Fruit fly (Drosophila melanogaster) whole organism, embryonic: Measurements from ENCODE around the gene Cp7Fa.

Experiments used
- Aef1 ChIP-seq: fragments of 200-800 bp; sonication (Bioruptor generic); IDR thresholded peaks from 3 replicates; pipeline ENCODE4 v1.3.6; 2022; ENCODE audit warnings: missing biosample characterization, missing genetic modification characterization
- CG15269 ChIP-seq: fragments of 200-800 bp; sonication (Bioruptor generic); optimal IDR thresholded peaks from 2 replicates; lab custom pipeline; 2018; ENCODE audit warnings: missing biosample characterization, mild to moderate bottlenecking, missing genetic modification characterization, moderate library complexity
- CG1529 ChIP-seq: fragments of 200-800 bp; sonication (Bioruptor generic); optimal IDR thresholded peaks from 3 replicates; lab custom pipeline; 2018; ENCODE audit warnings: missing biosample characterization, missing genetic modification characterization
- CG17361 ChIP-seq: fragments of 200-800 bp; sonication (Bioruptor generic); IDR thresholded peaks from 3 replicates; pipeline ENCODE4 v1.3.6; 2022; ENCODE audit warnings: missing biosample characterization, missing genetic modification characterization
- CG8944 ChIP-seq: fragments of 200-800 bp; sonication (Bioruptor generic); optimal IDR thresholded peaks from 3 replicates; lab custom pipeline; 2016; ENCODE audit warnings: missing biosample characterization, missing genetic modification characterization
- Dad ChIP-seq: fragments of 200-800 bp; sonication (Bioruptor generic); optimal IDR thresholded peaks from 3 replicates; lab custom pipeline; 2016; ENCODE audit warnings: missing biosample characterization, missing genetic modification characterization
- Mad ChIP-seq: fragments of 200-800 bp; sonication (Bioruptor generic); optimal IDR thresholded peaks from 2 replicates; lab custom pipeline; 2016; ENCODE audit warnings: missing biosample characterization, missing genetic modification characterization
- al ChIP-seq: fragments of 200-800 bp; sonication (Bioruptor generic); IDR thresholded peaks from 2 replicates; pipeline ENCODE4 v1.3.6; 2022; ENCODE audit warnings: missing biosample characterization, missing genetic modification characterization
- bab2 ChIP-seq: fragments of 200-800 bp; sonication (Bioruptor generic); optimal IDR thresholded peaks from 2 replicates; lab custom pipeline; 2016; ENCODE audit warnings: missing biosample characterization, missing genetic modification characterization
- chn ChIP-seq: fragments of 200-800 bp; sonication (Bioruptor generic); optimal IDR thresholded peaks from 2 replicates; lab custom pipeline; 2016; ENCODE audit warnings: missing biosample characterization, missing genetic modification characterization
- ssp ChIP-seq: fragments of 200-800 bp; sonication (Bioruptor generic); IDR thresholded peaks from 2 replicates; pipeline ENCODE4 v1.3.6; 2022; ENCODE audit warnings: missing biosample characterization, missing genetic modification characterization
- wdn ChIP-seq: fragments of 200-800 bp; sonication (Bioruptor generic); IDR thresholded peaks from 2 replicates; pipeline ENCODE4 v1.3.6; 2022; ENCODE audit warnings: missing biosample characterization, missing genetic modification characterization

- TF ChIP-seq al = no peak
- no peak for TF ChIP-seq bab2 (GFP tag; lab: Kevin White, UChicago)
- no peak for TF ChIP-seq CG17361
- no peak for TF ChIP-seq CG8944 (GFP tag; lab: Kevin White, UChicago)
- no peak for TF ChIP-seq CG1529 (GFP tag; lab: Kevin White, UChicago)
- TF ChIP-seq CG15269 (tag; lab: Kevin White, UChicago) = no peak
- TF ChIP-seq ssp (GFP tag; lab: Robert Waterston, UW) = no peak
- TF ChIP-seq Dad (GFP tag; lab: Kevin White, UChicago) = no peak
- no peak for TF ChIP-seq Aef1 (GFP tag; lab: Robert Waterston, UW)
- TF ChIP-seq chn (GFP tag; lab: Kevin White, UChicago) = no peak
- no peak for TF ChIP-seq Mad (GFP tag; lab: Kevin White, UChicago)
- no peak for TF ChIP-seq wdn (GFP tag; lab: Robert Waterston, UW)
These were observed 50.8 kb downstream of the Cp7Fa start for dm6 chrX:8521492-8521891.
